Fruit fly (Drosophila melanogaster): ENCODE measurements around the gene yata.

Gene yata

DNA sequence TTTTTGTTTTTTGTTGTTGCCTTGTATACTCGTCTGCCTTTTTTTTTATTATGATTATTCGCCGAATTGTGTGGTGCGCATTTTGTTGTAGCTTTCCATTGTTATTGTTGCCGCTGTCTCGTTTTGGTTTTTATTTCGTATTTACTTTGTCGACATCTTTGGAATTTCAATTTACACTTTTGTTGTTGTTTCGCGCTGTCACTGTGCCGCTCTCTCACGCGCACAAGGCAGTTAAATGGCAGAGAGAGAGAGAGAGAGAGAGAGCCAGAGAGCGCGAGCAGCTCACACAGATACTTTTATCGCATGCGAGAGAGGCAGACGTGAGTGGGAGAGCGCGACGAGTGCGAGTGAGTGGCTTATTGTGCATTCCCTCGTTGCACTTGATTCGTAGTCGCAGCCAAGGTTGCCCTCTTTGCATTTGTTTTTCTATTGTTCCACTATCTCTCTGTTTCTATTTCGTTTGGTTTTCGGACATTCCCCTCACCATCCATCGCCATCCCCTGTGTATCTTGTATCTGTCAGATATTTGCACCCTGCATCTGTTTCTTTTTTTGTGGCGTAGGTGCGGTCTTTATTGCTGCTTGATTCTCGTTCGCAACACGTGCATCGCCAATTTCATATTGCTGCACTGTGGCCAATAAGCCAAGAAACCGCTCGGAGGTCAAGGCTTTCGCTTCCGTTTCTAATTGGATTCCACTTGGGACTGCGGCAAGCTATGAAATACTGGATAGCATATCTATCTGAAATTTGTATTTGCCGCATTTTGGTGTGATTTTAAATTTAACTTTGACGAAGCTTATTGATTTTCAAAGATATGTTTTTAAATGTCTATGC lies 25.6 kb downstream of the yata start (continued):
- TF ChIP-seq crp (GFP tag; optimal IDR thresholded peaks at IDR 0.05), result no peak
- no peak for TF ChIP-seq gcm (GFP tag; optimal IDR thresholded peaks at IDR 0.05)
- TF ChIP-seq CG2120 (GFP tag; optimal IDR thresholded peaks at IDR 0.05), result no peak
- peak in 1 of 3 experiments; percentile 15 for TF ChIP-seq Stat92E (GFP tag; optimal IDR thresholded peaks at IDR 0.05)
- no peak for TF ChIP-seq TFAM (GFP tag; optimal IDR thresholded peaks at IDR 0.05)

DNA sequence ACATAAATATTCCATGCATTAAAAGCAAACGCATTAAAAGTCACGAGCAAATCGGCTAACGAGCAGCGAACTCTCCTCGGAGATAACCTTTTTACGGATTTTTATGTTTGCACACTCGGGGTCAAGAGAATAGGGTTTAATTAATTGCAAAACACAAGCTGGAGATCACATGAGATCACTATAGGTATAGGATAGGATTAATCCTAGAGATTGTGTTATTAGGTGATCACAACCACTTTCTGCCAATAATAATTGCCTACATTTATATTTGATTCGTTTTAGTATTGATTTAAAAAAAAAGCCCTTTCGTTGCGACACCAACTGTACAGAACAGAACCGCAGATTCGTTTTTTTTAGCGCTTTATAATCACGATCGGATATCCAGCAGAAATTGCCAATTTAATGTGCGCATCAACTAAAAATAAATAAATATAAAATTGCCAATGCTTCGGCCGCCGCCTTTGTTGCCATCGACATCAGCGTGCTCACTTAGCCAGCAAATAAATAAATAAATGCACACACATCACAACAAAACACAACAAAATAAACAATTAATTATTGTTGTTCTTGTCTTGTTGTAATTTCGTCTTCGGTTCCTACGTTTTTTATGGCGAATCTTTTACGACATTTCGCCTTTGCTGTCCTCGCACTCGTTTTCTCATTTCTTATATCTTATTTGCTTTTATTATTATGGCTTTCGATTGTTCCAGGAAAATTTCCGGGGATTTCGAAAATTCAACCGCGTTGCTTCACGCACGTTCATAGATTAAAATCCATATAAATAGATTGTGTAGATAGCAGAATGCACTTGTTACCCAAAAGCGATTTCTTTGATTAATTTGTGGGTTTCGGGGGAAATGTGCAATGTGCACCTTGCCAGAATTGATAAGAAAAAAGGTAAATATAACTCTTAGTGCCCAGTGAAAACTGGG lies 27.0 kb downstream of the yata start:
- TF ChIP-seq CG4282 (GFP tag; optimal IDR thresholded peaks at IDR 0.05), result no peak
- TF ChIP-seq grn (GFP tag; optimal IDR thresholded peaks at IDR 0.05), result peak; percentile 7

DNA sequence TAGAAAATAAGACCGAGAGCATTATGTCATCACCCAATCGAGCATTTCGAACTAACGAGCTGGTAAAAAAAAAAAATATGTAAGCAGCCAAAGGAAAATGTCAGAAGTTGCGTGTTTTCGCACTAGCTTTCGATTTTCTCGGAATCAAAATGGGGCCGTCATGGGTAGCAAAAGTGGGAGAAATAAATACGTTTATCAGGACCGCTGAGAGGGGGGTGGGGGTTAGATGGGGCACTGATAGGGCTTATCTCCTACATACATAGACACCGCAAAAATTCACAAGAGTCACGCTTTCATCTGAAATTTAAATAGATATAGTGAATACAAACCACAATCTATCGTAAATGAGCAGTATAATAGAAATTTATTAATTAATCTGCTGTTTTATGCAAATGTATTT lies 28.2 kb downstream of the yata start:
- no peak for TF ChIP-seq HHEX (GFP tag; optimal IDR thresholded peaks at IDR 0.05)
- no peak for TF ChIP-seq Ptx1 (GFP tag; IDR thresholded peaks at IDR 0.05)
- no peak for TF ChIP-seq z (GFP tag; IDR thresholded peaks at IDR 0.05)
- TF ChIP-seq onecut (GFP tag; IDR thresholded peaks at IDR 0.05), result no peak
- 0 out of 2 replicates have a peak, but pooled peaks have one; percentile 6 for TF ChIP-seq vvl (GFP tag; IDR thresholded peaks at IDR 0.05)
- TF ChIP-seq grn (GFP tag; optimal IDR thresholded peaks at IDR 0.05), result peak; percentile 52
- TF ChIP-seq CHES-1-like (GFP tag; optimal IDR thresholded peaks at IDR 0.05), result no peak
- TF ChIP-seq corto (GFP tag; optimal IDR thresholded peaks at IDR 0.05), result no peak
- TF ChIP-seq cg (GFP tag; optimal IDR thresholded peaks at IDR 0.05), result no peak
- no peak for TF ChIP-seq CG12071 (GFP tag; optimal IDR thresholded peaks at IDR 0.05)
- peak; percentile 33 for TF ChIP-seq exex (tag; optimal IDR thresholded peaks at IDR 0.05)
- TF ChIP-seq CG1603 (tag; optimal IDR thresholded peaks at IDR 0.05), result no peak
- TF ChIP-seq Hsf (GFP tag; optimal IDR thresholded peaks at IDR 0.05), result no peak
- TF ChIP-seq CG2116 (GFP tag; optimal IDR thresholded peaks at IDR 0.05), result no peak
- TF ChIP-seq CG14667 (GFP tag; IDR thresholded peaks at IDR 0.05), result no peak
- no peak for TF ChIP-seq Ravus (GFP tag; IDR thresholded peaks at IDR 0.05)
- TF ChIP-seq lab (GFP tag; optimal IDR thresholded peaks at IDR 0.05), result no peak
- TF ChIP-seq Pdp1 (GFP tag; optimal IDR thresholded peaks at IDR 0.05), result peak in 1 of 2 experiments; percentile 70
- no peak for TF ChIP-seq tio (GFP tag; optimal IDR thresholded peaks at IDR 0.05)
- TF ChIP-seq Drgx (GFP tag; IDR thresholded peaks at IDR 0.05), result no peak
- TF ChIP-seq crol (GFP tag; IDR thresholded peaks at IDR 0.05), result peak; percentile 65

DNA sequence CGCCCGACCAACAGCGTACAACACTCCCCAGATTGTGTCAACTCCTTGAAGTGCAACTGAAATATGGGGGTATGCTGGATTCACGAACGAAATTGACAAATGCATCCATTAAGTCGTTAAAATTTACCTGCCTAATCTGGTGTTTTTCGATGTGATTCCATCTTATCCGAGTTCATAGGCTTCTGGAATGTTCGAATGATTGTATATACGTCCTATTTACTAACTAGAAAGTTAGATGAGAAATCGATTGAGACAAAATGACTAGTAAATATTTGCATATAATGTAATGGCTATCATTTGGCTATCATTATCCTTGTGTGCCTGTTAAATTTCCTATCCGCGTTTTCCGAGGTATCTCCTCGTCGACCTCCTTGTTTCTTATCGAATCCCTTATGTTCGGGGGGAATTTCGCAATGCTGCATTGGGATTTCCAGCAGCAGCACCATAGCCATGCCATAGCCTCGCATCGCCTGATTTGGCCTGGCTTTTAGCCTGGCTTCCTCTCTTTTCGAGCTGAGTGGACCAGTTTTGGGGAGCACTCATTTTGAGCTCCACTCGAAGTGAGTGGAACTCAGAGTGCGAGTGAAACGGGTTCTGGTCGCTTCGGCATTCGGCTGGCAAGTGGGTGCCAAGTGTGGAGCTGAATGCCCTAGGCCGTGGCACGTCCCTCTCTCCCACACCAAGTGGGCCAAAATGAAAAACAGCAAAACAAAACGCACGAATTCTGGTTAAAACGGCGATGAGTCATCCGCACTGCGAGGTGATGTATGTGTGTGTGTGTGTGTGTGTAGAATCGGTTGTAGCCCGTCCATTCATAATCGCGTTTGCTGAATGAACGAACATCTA lies 29.3 kb downstream of the yata start:
- no peak for TF ChIP-seq lab (GFP tag; optimal IDR thresholded peaks at IDR 0.05)
- no peak for TF ChIP-seq Neu2 (GFP tag; optimal IDR thresholded peaks at IDR 0.05; ENCODE audit: borderline replicate concordance)
- no peak for TF ChIP-seq tll (GFP tag; optimal IDR thresholded peaks at IDR 0.05)
- peak; percentile 39; the same call in 1 of the 2 replicates for TF ChIP-seq CG13287 (GFP tag; IDR thresholded peaks at IDR 0.05; ENCODE audit: partially characterized antibody)
- no peak for TF ChIP-seq E2f2 (GFP tag; IDR thresholded peaks at IDR 0.05)
- peak; percentile 54 for TF ChIP-seq Deaf1 (tag; optimal IDR thresholded peaks at IDR 0.05)
- TF ChIP-seq CG31365 (tag; optimal IDR thresholded peaks at IDR 0.05), result no peak
- TF ChIP-seq fru (optimal IDR thresholded peaks at IDR 0.05), result no peak
- TF ChIP-seq CG15514 (GFP tag; optimal IDR thresholded peaks at IDR 0.05), result peak; percentile 29
- TF ChIP-seq Oli (tag; optimal IDR thresholded peaks at IDR 0.05), result no peak
- no peak for TF ChIP-seq trh (GFP tag; optimal IDR thresholded peaks at IDR 0.05)
- no peak for TF ChIP-seq CG12219 (GFP tag; optimal IDR thresholded peaks at IDR 0.05)
- peak in 1 of 2 experiments; percentile 12 for TF ChIP-seq Eip74EF (GFP tag; optimal IDR thresholded peaks at IDR 0.05)
- peak; percentile 5 for TF ChIP-seq Nf-YC (tag; optimal IDR thresholded peaks at IDR 0.05)

Data from whole organism, embryonic.